Worm (Caenorhabditis elegans) whole organism, L4 larva: ENCODE measurements around the gene F22E5.11.

Experiments used
- D1046.2 ChIP-seq: fragments of 200-800 bp; sonication (Bioruptor generic); IDR thresholded peaks from 2 replicates; pipeline ENCODE4 v1.3.6; 2022; ENCODE audit warnings: missing genetic modification characterization, missing compliant biosample characterization
- F26F4.8 ChIP-seq: fragments of 200-800 bp; sonication (Bioruptor generic); conservative IDR thresholded peaks from 2 replicates; pipeline ENCODE4 v1.3.6; 2022; ENCODE audit warnings: missing genetic modification characterization, missing compliant biosample characterization
- F49E8.2 ChIP-seq: sonication (generic microtip); optimal IDR thresholded peaks from 2 replicates; lab custom pipeline; 2016; ENCODE audit warnings: missing compliant biosample characterization, mild to moderate bottlenecking, missing genetic modification characterization, borderline replicate concordance
- T26A8.4 ChIP-seq: fragments of 200-800 bp; sonication (Bioruptor generic); IDR thresholded peaks from 2 replicates; pipeline ENCODE4 v1.3.6; 2022; ENCODE audit warnings: missing genetic modification characterization, missing compliant biosample characterization
- Y48G9A.11 ChIP-seq: fragments of 200-800 bp; sonication (Bioruptor generic); IDR thresholded peaks from 2 replicates; pipeline ENCODE4 v1.3.6; 2022; ENCODE audit warnings: missing genetic modification reagents, missing genetic modification characterization, missing compliant biosample characterization
- ZK337.2 ChIP-seq: fragments of 200-800 bp; sonication (Bioruptor generic); IDR thresholded peaks from 2 replicates; pipeline ENCODE4 v1.3.6; 2022; ENCODE audit warnings: missing genetic modification reagents, missing genetic modification characterization, missing compliant biosample characterization
- attf-4 ChIP-seq: sonication (generic microtip); optimal IDR thresholded peaks from 3 replicates; lab custom pipeline; 2017; ENCODE audit warnings: missing biosample characterization, missing genetic modification characterization
- ceh-28 ChIP-seq: fragments of 150-350 bp; optimal IDR thresholded peaks from 2 replicates; lab custom pipeline; 2014; ENCODE audit warnings: missing biosample characterization, missing genetic modification reagents, missing genetic modification characterization
- ceh-32 ChIP-seq: sonication (generic microtip); optimal IDR thresholded peaks from 2 replicates; lab custom pipeline; 2016; ENCODE audit warnings: mild to moderate bottlenecking, missing genetic modification characterization, missing compliant biosample characterization; ENCODE audit not compliant: poor library complexity
- ceh-44 ChIP-seq: fragments of 200-800 bp; sonication (Bioruptor generic); IDR thresholded peaks from 2 replicates; pipeline ENCODE4 v1.3.6; 2022; ENCODE audit warnings: missing genetic modification reagents, missing genetic modification characterization, missing compliant biosample characterization
- ceh-82 ChIP-seq: sonication (generic microtip); optimal IDR thresholded peaks from 2 replicates; lab custom pipeline; 2017; ENCODE audit warnings: missing biosample characterization, missing genetic modification characterization
- daf-16 ChIP-seq, 3 experiments: sonication (generic microtip); optimal IDR thresholded peaks; 2 replicates each; lab custom pipeline; 2016 to 2017; ENCODE audit warnings: missing genetic modification characterization in 3 of 3, missing genetic modification reagents in 3 of 3, mild to moderate bottlenecking in 2 of 3, missing compliant biosample characterization in 2 of 3, missing biosample characterization in 1 of 3, moderate library complexity in 1 of 3
- daf-8 ChIP-seq: fragments of 200-800 bp; sonication (Bioruptor generic); IDR thresholded peaks from 2 replicates; pipeline ENCODE4 v1.3.6; 2022; ENCODE audit warnings: missing genetic modification characterization, missing compliant biosample characterization
- dpl-1 ChIP-seq: fragments of 150-350 bp; optimal IDR thresholded peaks from 2 replicates; lab custom pipeline; 2014; ENCODE audit warnings: missing biosample characterization, missing genetic modification reagents, missing genetic modification characterization
- duxl-1 ChIP-seq: sonication (generic microtip); optimal IDR thresholded peaks from 2 replicates; lab custom pipeline; 2016; ENCODE audit warnings: mild to moderate bottlenecking, missing genetic modification characterization, moderate library complexity, missing compliant biosample characterization; ENCODE audit not compliant: poor library complexity
- dve-1 ChIP-seq: sonication (generic microtip); optimal IDR thresholded peaks from 2 replicates; lab custom pipeline; 2017; ENCODE audit warnings: antibody characterized with exemption, mild to moderate bottlenecking, missing genetic modification characterization, missing compliant biosample characterization; ENCODE audit not compliant: insufficient read depth
- egl-43 ChIP-seq: fragments of 200-800 bp; sonication (Bioruptor generic); IDR thresholded peaks from 2 replicates; pipeline ENCODE4 v1.3.6; 2022; ENCODE audit warnings: missing genetic modification reagents, missing genetic modification characterization, missing compliant biosample characterization
- fkh-10 ChIP-seq: fragments of 150-350 bp; optimal IDR thresholded peaks from 2 replicates; lab custom pipeline; 2014; ENCODE audit warnings: missing biosample characterization, missing genetic modification reagents, missing genetic modification characterization
- fos-1 ChIP-seq: fragments of 150-350 bp; optimal IDR thresholded peaks from 2 replicates; lab custom pipeline; 2014; ENCODE audit warnings: missing biosample characterization, missing genetic modification characterization
- hlh-30 ChIP-seq: sonication (generic microtip); optimal IDR thresholded peaks from 2 replicates; lab custom pipeline; 2017; ENCODE audit warnings: antibody characterized with exemption, mild to moderate bottlenecking, missing genetic modification characterization, missing compliant biosample characterization; ENCODE audit not compliant: insufficient read depth
- hmg-1.1 ChIP-seq: fragments of 200-800 bp; sonication (Bioruptor generic); IDR thresholded peaks from 2 replicates; pipeline ENCODE4 v1.3.6; 2022; ENCODE audit warnings: missing genetic modification reagents, missing genetic modification characterization, missing compliant biosample characterization
- lim-7 ChIP-seq: fragments of 200-800 bp; sonication (Bioruptor generic); IDR thresholded peaks from 2 replicates; pipeline ENCODE4 v1.3.6; 2022; ENCODE audit warnings: missing genetic modification characterization, missing compliant biosample characterization
- lin-1 ChIP-seq: fragments of 200-800 bp; sonication (Bioruptor generic); IDR thresholded peaks from 2 replicates; pipeline ENCODE4 v1.3.6; 2022; ENCODE audit warnings: missing genetic modification reagents, missing genetic modification characterization, missing compliant biosample characterization
- lin-13 ChIP-seq: fragments of 150-350 bp; optimal IDR thresholded peaks from 2 replicates; lab custom pipeline; 2014; ENCODE audit warnings: missing biosample characterization, missing genetic modification reagents, missing genetic modification characterization
- lin-38 ChIP-seq: fragments of 200-800 bp; sonication (Bioruptor generic); IDR thresholded peaks from 2 replicates; pipeline ENCODE4 v1.3.6; 2022; ENCODE audit warnings: missing genetic modification reagents, missing genetic modification characterization, missing compliant biosample characterization
- lsy-2 ChIP-seq, 2 experiments: fragments of 150-350 bp in 1 of 2; sonication (generic microtip) in 1 of 2; optimal IDR thresholded peaks; 2 replicates each; lab custom pipeline; 2014 to 2017; ENCODE audit warnings: missing biosample characterization in 2 of 2, missing genetic modification characterization in 2 of 2
- nhr-11 ChIP-seq: fragments of 150-350 bp; optimal IDR thresholded peaks from 2 replicates; lab custom pipeline; 2014; ENCODE audit warnings: missing biosample characterization, missing genetic modification characterization
- nhr-237 ChIP-seq: sonication (generic microtip); optimal IDR thresholded peaks from 2 replicates; lab custom pipeline; 2017; ENCODE audit warnings: missing biosample characterization, missing genetic modification characterization
- nhr-48 ChIP-seq: sonication (generic microtip); optimal IDR thresholded peaks from 2 replicates; lab custom pipeline; 2016; ENCODE audit warnings: mild to moderate bottlenecking, missing genetic modification characterization, missing compliant biosample characterization
- nhr-77 ChIP-seq: fragments of 150-350 bp; optimal IDR thresholded peaks from 2 replicates; lab custom pipeline; 2014; ENCODE audit warnings: missing biosample characterization, missing genetic modification characterization
- pha-4 ChIP-seq, 2 experiments: fragments of 150-350 bp in 1 of 2; fragments of 200-800 bp in 1 of 2; sonication (Bioruptor generic) in 1 of 2; IDR thresholded peaks in 1 of 2; optimal IDR thresholded peaks in 1 of 2; 2 replicates each; pipeline versions ENCODE4 v1.3.6 to Lab custom; 2014 to 2022; ENCODE audit warnings: missing genetic modification characterization in 2 of 2, missing genetic modification reagents in 2 of 2, missing biosample characterization in 1 of 2, missing compliant biosample characterization in 1 of 2
- sdz-12 ChIP-seq: fragments of 200-800 bp; sonication (Bioruptor generic); optimal IDR thresholded peaks from 2 replicates; lab custom pipeline; 2018; ENCODE audit warnings: mild to moderate bottlenecking, missing genetic modification characterization, missing compliant biosample characterization
- set-16 ChIP-seq: fragments of 200-800 bp; sonication (Bioruptor generic); IDR thresholded peaks from 2 replicates; pipeline ENCODE4 v1.3.6; 2022; ENCODE audit warnings: missing genetic modification reagents, missing genetic modification characterization, missing compliant biosample characterization
- skn-1 ChIP-seq: fragments of 150-350 bp; optimal IDR thresholded peaks from 2 replicates; lab custom pipeline; 2014; ENCODE audit warnings: missing biosample characterization, missing genetic modification characterization
- unc-62 ChIP-seq, 3 experiments: fragments of 150-350 bp in 1 of 3; sonication (generic microtip); optimal IDR thresholded peaks in 2 of 3; peaks in 1 of 3; 1 replicate in 1 of 3; 2 replicates in 2 of 3; lab custom pipeline; 2014 to 2017; ENCODE audit warnings: missing biosample characterization in 3 of 3, missing genetic modification characterization in 3 of 3, missing genetic modification reagents in 3 of 3, missing genotype in 1 of 3
- vab-7 ChIP-seq: fragments of 200-800 bp; sonication (Bioruptor generic); IDR thresholded peaks from 2 replicates; pipeline ENCODE4 v1.3.6; 2022; ENCODE audit warnings: missing genetic modification reagents, missing genetic modification characterization, missing compliant biosample characterization
- zfp-2 ChIP-seq: sonication (generic microtip); optimal IDR thresholded peaks from 2 replicates; lab custom pipeline; 2016; ENCODE audit warnings: mild to moderate bottlenecking, missing genetic modification characterization, missing compliant biosample characterization
- zfp-3 ChIP-seq: fragments of 200-800 bp; sonication (Bioruptor generic); conservative IDR thresholded peaks from 2 replicates; pipeline ENCODE4 v1.3.6; 2022; ENCODE audit warnings: missing genetic modification reagents, missing genetic modification characterization, missing compliant biosample characterization

Gene F22E5.11

DNA sequence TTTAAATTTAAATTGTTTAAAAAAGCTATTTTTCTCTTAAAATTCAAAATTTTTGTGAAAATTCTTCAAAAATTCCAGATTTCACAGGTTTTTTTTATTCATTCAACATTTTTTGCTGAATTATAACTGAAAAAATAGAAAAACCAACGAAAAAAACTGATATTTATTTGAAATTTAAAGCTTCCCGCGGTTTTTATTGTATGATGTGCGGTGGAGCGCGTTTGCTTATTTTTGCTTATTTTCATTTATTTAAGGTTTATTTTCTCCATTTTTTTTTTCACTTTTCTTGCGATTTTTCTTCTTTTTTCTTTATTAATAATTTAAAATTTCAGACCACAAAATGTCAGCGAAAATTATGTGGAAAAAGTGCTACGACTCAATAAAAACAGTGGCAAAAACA is 6.3 kb downstream of the F22E5.11 start, which contains the start of gene F22E5.9:
Gene F22E5.9 (plus strand): TSS at position 327 of the 400 bp plus-strand sequence.
- peak; percentile 89 for TF ChIP-seq lin-38 (GFP tag; lab: Robert Waterston, UW)
- TF ChIP-seq dve-1 (tag; lab: Kevin White, UChicago): no peak
- no peak for TF ChIP-seq nhr-77
- no peak for TF ChIP-seq ZK337.2
- TF ChIP-seq dpl-1 (GFP tag; lab: Kevin White, UChicago): peak; percentile 86

DNA sequence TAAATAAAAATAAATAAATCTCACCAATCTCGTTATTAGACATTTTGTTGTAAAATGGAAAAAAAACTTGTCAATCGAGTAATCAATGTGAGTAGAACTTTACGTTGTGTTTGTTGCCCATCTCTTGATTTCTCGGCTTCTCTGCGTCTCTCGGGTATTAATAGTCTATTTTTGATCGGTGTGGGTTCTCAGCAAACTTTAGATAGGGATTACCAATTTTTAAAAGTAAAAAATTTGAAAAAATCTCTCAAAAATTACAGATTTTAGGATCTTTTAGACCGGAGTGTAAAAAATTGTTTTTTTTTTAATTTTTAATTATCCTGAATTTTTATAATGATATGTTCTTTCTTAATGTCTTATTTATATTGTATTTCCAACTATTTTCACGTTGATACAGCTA is 7.0 kb downstream of the F22E5.11 start, which contains the start of gene F22E5.21:
Gene F22E5.21 (minus strand): TSS at position 101 of the 400 bp plus-strand sequence.
- no peak for TF ChIP-seq ceh-28 (tag; lab: Kevin White, UChicago)
- TF ChIP-seq ceh-32 (tag; lab: Kevin White, UChicago): no peak
- no peak for TF ChIP-seq F49E8.2
- no peak for TF ChIP-seq daf-16 (GFP tag; optimal IDR thresholded peaks at IDR 0.05; lab: Kevin White, UChicago)
- TF ChIP-seq daf-16 (tag; optimal IDR thresholded peaks at IDR 0.05; lab: Kevin White, UChicago): no peak
- no peak for TF ChIP-seq zfp-2 (tag; lab: Kevin White, UChicago)

ce11 chrII:2631169-2631568 is 13.2 kb downstream of the F22E5.11 start, which contains the start of gene D2062.1:
TSS of gene D2062.1 (plus strand) at chrII:2631469.
- TF ChIP-seq nhr-11 (tag; lab: Kevin White, UChicago) (no peak), pha-4 (GFP tag; IDR thresholded peaks at IDR 0.05; lab: Robert Waterston, UW) (no peak), pha-4 (tag; optimal IDR thresholded peaks at IDR 0.05; lab: Kevin White, UChicago) (no peak), duxl-1 (tag; lab: Kevin White, UChicago) (no peak), nhr-237 (tag; lab: Kevin White, UChicago) (no peak), lsy-2 (tag; optimal IDR thresholded peaks at IDR 0.05; lab: Kevin White, UChicago) (no peak)

DNA sequence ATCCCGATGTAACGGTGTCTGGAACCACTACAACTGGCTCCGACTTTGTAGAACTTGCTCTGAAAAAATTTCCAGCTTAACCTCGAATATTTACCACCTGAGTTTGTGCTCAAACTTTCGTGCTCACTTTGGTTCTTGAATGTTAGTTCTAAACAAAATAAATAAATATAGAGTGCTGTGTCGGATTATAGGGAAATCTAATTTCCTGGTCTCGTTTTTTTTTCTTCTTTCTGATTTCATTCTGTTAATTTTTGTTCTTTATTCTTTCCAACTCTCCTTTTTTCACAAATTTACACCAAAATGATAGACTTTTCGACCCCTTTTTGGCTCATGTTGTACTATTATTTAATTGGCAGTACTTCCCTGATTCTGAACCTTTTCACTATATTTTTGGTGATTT is 15.1 kb downstream of the F22E5.11 start, which contains the start of gene sri-37:
Gene sri-37 (plus strand): TSS at position 301 of the 400 bp plus-strand sequence.
- no peak for TF ChIP-seq ceh-44 (GFP tag; lab: Robert Waterston, UW)
- TF ChIP-seq ceh-82 (tag; lab: Kevin White, UChicago): no peak
- TF ChIP-seq T26A8.4: no peak
- no peak for TF ChIP-seq D1046.2 (GFP tag; lab: Robert Waterston, UW)
- no peak for TF ChIP-seq F49E8.2
- no peak for TF ChIP-seq fos-1 (tag; lab: Kevin White, UChicago)
- TF ChIP-seq daf-8 (GFP tag; lab: Robert Waterston, UW): no peak
- no peak for TF ChIP-seq nhr-48 (tag; lab: Kevin White, UChicago)
- TF ChIP-seq lin-13 (GFP tag; lab: Kevin White, UChicago): no peak
- TF ChIP-seq ZK337.2: no peak
- TF ChIP-seq hmg-1.1 (GFP tag; lab: Robert Waterston, UW): no peak
- TF ChIP-seq zfp-3 (GFP tag; lab: Robert Waterston, UW): no peak
- no peak for TF ChIP-seq hlh-30 (tag; lab: Kevin White, UChicago)
- TF ChIP-seq unc-62 (GFP tag; optimal IDR thresholded peaks at IDR 0.05 in 1 of 2; lab: Kevin White, UChicago): no peak
- TF ChIP-seq unc-62 (tag; optimal IDR thresholded peaks at IDR 0.05; lab: Kevin White, UChicago): no peak
- no peak for TF ChIP-seq vab-7 (GFP tag; lab: Robert Waterston, UW)
- TF ChIP-seq lin-1 (GFP tag; lab: Robert Waterston, UW): no peak
- no peak for TF ChIP-seq sdz-12 (GFP tag; lab: Kevin White, UChicago)
- no peak for TF ChIP-seq Y48G9A.11

ce11 chrII:2628401-2628800 is 16.0 kb downstream of the F22E5.11 start:
- no peak for TF ChIP-seq fkh-10 (GFP tag; lab: Kevin White, UChicago)
- TF ChIP-seq lim-7 (GFP tag; lab: Robert Waterston, UW): no peak
- TF ChIP-seq set-16 (GFP tag; lab: Robert Waterston, UW): peak; percentile 91
- no peak for TF ChIP-seq skn-1 (tag; lab: Kevin White, UChicago)
- TF ChIP-seq attf-4 (tag; lab: Kevin White, UChicago): no peak
- peak; percentile 67; the same call in 1 of the 2 replicates for TF ChIP-seq egl-43 (GFP tag; lab: Robert Waterston, UW)
- no peak for TF ChIP-seq vab-7 (GFP tag; lab: Robert Waterston, UW)
- TF ChIP-seq F26F4.8: 0 out of 2 replicates have a peak, but pooled peaks have one; percentile 26
